Fruit fly (Drosophila melanogaster): ENCODE results near the gene CG14864.

Gene CG14864

DNA sequence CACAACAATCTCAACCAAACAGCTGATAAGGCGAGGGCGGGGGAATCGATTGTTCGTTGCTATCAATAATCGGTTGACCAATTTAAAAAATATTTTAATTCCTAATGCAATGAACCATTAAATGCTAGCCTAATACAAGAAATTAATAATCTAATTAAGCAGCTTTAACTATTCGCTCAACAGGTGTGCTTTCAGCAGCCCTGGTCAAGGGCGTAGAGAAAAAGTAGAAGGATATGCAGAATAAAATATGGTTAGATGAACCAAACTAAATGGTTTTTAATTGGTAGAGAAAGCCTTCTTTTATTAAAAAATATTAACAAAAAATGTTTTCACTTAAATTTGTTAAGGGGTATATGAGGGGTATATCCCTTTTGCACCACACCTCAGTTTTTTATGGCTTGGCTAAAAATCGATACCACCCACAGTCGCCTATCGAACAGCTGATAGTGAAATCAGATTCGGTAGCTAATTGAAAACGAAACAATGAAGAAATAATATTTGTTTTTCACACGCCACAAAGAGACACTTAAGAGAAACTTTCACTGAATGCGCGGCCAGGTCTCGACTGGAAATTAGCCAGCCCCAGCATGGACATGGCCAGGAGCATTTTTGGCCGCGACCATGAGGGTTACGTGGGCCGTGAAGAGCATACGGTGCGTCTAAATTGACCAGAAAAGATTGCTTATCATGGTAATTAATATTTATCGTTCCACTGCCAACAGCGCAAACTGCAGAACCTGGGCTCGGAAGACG, 49.3 kb downstream of the CG14864 start, which contains the start of the genes SIDL and CG12241:
SIDL (minus strand) TSS at position 51 of the 753 bp plus-strand sequence.
CG12241 (plus strand) TSS at position 433 of the 753 bp plus-strand sequence.
- TF ChIP-seq CG8478 (optimal IDR thresholded peaks at IDR 0.05) (no peak), CTCF (optimal IDR thresholded peaks at IDR 0.05) (no peak)
